Worm (Caenorhabditis elegans): ENCODE results near the gene C14C11.7.
A peak's percentile ranks its signal among the peaks of the same experiment; 100 is the strongest.

Gene C14C11.7

DNA sequence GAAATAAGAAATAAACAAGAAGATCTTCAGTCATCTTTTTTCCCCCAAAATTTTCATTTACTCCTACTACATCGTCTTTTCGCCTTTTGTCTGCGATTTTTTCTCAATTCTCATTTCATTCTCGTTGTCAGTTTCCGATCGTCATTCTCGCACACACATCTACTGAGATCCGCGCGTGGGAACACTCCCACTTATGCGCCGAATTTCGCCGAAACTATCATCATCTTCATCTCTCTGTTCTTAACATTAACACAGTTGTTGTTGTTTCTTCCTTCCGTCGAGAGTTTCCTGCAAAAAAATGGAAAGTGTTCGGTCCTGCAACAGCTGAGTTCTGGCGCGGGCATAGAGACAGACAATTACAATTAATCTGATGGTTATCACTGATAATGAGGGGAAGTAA is 31.7 kb upstream of the C14C11.7 start:
- TF ChIP-seq T26A8.4 (GFP tag; IDR thresholded peaks at IDR 0.05) (no peak), F10B5.3 (tag; optimal IDR thresholded peaks at IDR 0.05) (no peak), madf-5 (GFP tag; IDR thresholded peaks at IDR 0.05) (no peak), ceh-44 (GFP tag; IDR thresholded peaks at IDR 0.05) (no peak), fkh-10 (GFP tag; optimal IDR thresholded peaks at IDR 0.05) (no peak), zip-11 (GFP tag; IDR thresholded peaks at IDR 0.05) (no peak), aha-1 (tag) (peak; percentile 69), egl-43 (GFP tag; IDR thresholded peaks at IDR 0.05) (no peak), skn-1 (tag; optimal IDR thresholded peaks at IDR 0.05) (no peak), nhr-28 (tag; optimal IDR thresholded peaks at IDR 0.05) (peak; percentile 60), sdz-12 (GFP tag; optimal IDR thresholded peaks at IDR 0.05) (no peak), hlh-11 (tag; optimal IDR thresholded peaks at IDR 0.05) (peak; percentile 18), dmd-6 (GFP tag; IDR thresholded peaks at IDR 0.05) (0 out of 2 replicates have a peak, but pooled peaks have one; percentile 23), arid-1 (GFP tag; conservative IDR thresholded peaks at IDR 0.05) (no peak), nhr-76 (tag; optimal IDR thresholded peaks at IDR 0.05) (no peak), egl-27 (tag; optimal IDR thresholded peaks at IDR 0.05) (no peak), zfp-2 (tag; optimal IDR thresholded peaks at IDR 0.05) (no peak), unc-39 (tag; optimal IDR thresholded peaks at IDR 0.05) (no peak), F49E8.2 (tag; optimal IDR thresholded peaks at IDR 0.05; ENCODE audit: borderline replicate concordance) (no peak)

DNA sequence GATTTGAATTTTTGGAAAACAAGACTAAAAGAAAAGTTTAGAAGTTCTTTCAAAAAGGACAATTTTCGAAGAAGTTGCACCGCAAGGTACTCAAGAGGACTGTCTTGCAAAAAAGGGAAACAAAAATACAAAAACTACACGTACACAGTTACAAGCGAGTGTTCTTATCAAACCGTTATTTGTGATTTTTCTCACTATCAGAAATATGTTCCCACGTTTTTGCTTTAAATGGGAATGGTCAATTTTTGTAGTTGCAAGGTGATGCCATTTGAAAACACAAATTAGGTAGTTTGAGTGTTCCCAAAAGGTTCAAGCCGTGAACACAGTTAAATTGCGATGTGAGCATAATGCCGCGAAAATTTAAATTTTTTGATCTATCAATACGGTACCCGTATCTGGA is 30.3 kb upstream of the C14C11.7 start:
- peak; percentile 3 for TF ChIP-seq nhr-6 (tag; optimal IDR thresholded peaks at IDR 0.05)
- peak; percentile 94 for TF ChIP-seq nhr-28 (tag; optimal IDR thresholded peaks at IDR 0.05)
- peak; percentile 65 for TF ChIP-seq pqm-1 (tag; optimal IDR thresholded peaks at IDR 0.05)
- TF ChIP-seq egl-27 (tag; optimal IDR thresholded peaks at IDR 0.05), result no peak
- no peak for TF ChIP-seq dmd-8 (GFP tag; IDR thresholded peaks at IDR 0.05)
- TF ChIP-seq daf-16 (GFP tag; optimal IDR thresholded peaks at IDR 0.05), result no peak
- TF ChIP-seq daf-16 (tag; optimal IDR thresholded peaks at IDR 0.05), result peak; percentile 19
- no peak for TF ChIP-seq mdl-1 (tag; optimal IDR thresholded peaks at IDR 0.05)

DNA sequence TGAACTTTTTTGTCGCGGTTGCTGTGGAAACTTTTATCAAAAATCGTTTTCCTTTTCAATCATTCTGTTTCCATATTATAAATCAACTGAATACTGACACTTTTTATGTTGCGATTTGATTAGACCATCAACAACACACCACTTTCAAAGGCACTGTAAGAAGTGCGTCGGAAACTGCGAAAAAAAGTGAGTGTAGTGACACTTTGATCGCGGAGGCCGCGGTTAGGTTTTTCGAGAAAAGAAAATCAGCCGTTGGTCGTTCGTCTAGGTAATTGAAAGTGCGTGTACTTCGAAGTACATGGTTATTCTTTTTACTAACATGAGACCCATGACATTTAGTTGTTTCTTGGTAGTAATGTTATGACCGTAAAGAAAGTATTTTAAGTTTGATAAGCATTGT is 29.7 kb upstream of the C14C11.7 start:
- TF ChIP-seq daf-16 (GFP tag; optimal IDR thresholded peaks at IDR 0.05) (no peak), daf-16 (tag; optimal IDR thresholded peaks at IDR 0.05) (peak; percentile 30), madf-5 (GFP tag; IDR thresholded peaks at IDR 0.05) (no peak), lin-13 (GFP tag; optimal IDR thresholded peaks at IDR 0.05) (no peak), snpc-1.2 (GFP tag; IDR thresholded peaks at IDR 0.05) (no peak), php-3 (GFP tag; IDR thresholded peaks at IDR 0.05) (0 out of 2 replicates have a peak, but pooled peaks have one; percentile 55), lin-15B (tag; optimal IDR thresholded peaks at IDR 0.05) (no peak), cey-2 (tag; optimal IDR thresholded peaks at IDR 0.05; ENCODE audit: borderline replicate concordance, insufficient read depth) (no peak), nhr-237 (tag; optimal IDR thresholded peaks at IDR 0.05) (no peak), zag-1 (tag; optimal IDR thresholded peaks at IDR 0.05) (no peak), ztf-7 (tag; optimal IDR thresholded peaks at IDR 0.05) (no peak), ceh-20 (GFP tag; IDR thresholded peaks at IDR 0.05) (peak; percentile 30; the same call in 1 of the 2 replicates), zfp-2 (tag; optimal IDR thresholded peaks at IDR 0.05) (no peak), pqm-1 (tag; optimal IDR thresholded peaks at IDR 0.05) (no peak), T26A8.4 (GFP tag; IDR thresholded peaks at IDR 0.05) (no peak), ztf-11 (tag; optimal IDR thresholded peaks at IDR 0.05) (no peak), lin-1 (GFP tag; IDR thresholded peaks at IDR 0.05) (0 out of 2 replicates have a peak, but pooled peaks have one; percentile 33), D1046.2 (GFP tag; IDR thresholded peaks at IDR 0.05) (no peak), tra-1 (GFP tag; IDR thresholded peaks at IDR 0.05) (no peak), snpc-4 (tag; optimal IDR thresholded peaks at IDR 0.05) (no peak), F26F4.8 (GFP tag; conservative IDR thresholded peaks at IDR 0.05) (no peak), lir-3 (tag; optimal IDR thresholded peaks at IDR 0.05) (no peak), vab-7 (GFP tag; IDR thresholded peaks at IDR 0.05) (no peak), nhr-10 (tag; optimal IDR thresholded peaks at IDR 0.05) (no peak), ceh-62 (tag; optimal IDR thresholded peaks at IDR 0.05) (no peak), nhr-25 (tag; optimal IDR thresholded peaks at IDR 0.05; ENCODE audit: borderline replicate concordance, insufficient read depth) (no peak), zip-11 (GFP tag; IDR thresholded peaks at IDR 0.05) (no peak), unc-62 (GFP tag; optimal IDR thresholded peaks at IDR 0.05 in 1 of 2) (peak in 1 of 2 experiments; percentile 63), unc-62 (tag; optimal IDR thresholded peaks at IDR 0.05) (no peak), mxl-2 (GFP tag; conservative IDR thresholded peaks at IDR 0.05) (no peak), daf-8 (GFP tag; IDR thresholded peaks at IDR 0.05) (no peak), mxl-3 (GFP tag; optimal IDR thresholded peaks at IDR 0.05) (peak; percentile 11), nhr-28 (tag; optimal IDR thresholded peaks at IDR 0.05) (peak; percentile 55)
